Worm (Caenorhabditis elegans) whole organism, L2 larva: ENCODE data around the gene clec-139.

Experiments used
- R02D3.7 ChIP-seq: fragments of 150-350 bp; optimal IDR thresholded peaks from 2 replicates; lab custom pipeline; 2014; ENCODE audit warnings: missing biosample characterization, missing genetic modification characterization
- Y55F3AM.14 ChIP-seq: fragments of 200-800 bp; sonication (Bioruptor generic); optimal IDR thresholded peaks from 2 replicates; lab custom pipeline; 2018; ENCODE audit warnings: mild to moderate bottlenecking, missing genetic modification characterization, missing compliant biosample characterization
- ZK546.5 ChIP-seq: sonication (generic microtip); optimal IDR thresholded peaks from 2 replicates; lab custom pipeline; 2017; ENCODE audit warnings: missing biosample characterization, missing genetic modification characterization
- alr-1 ChIP-seq: fragments of 150-350 bp; optimal IDR thresholded peaks from 2 replicates; lab custom pipeline; 2014; ENCODE audit warnings: missing biosample characterization, missing genetic modification characterization
- blmp-1 ChIP-seq: sonication (generic microtip); optimal IDR thresholded peaks from 2 replicates; lab custom pipeline; 2017; ENCODE audit warnings: missing genetic modification characterization, mild to moderate bottlenecking, missing compliant biosample characterization, antibody characterized with exemption, moderate library complexity; ENCODE audit not compliant: insufficient read depth
- ceh-16 ChIP-seq: fragments of 150-350 bp; optimal IDR thresholded peaks from 2 replicates; lab custom pipeline; 2014; ENCODE audit warnings: missing biosample characterization, missing genetic modification characterization
- ceh-82 ChIP-seq: fragments of 150-350 bp; optimal IDR thresholded peaks from 2 replicates; lab custom pipeline; 2014; ENCODE audit warnings: missing biosample characterization, missing genetic modification characterization
- crh-2 ChIP-seq: sonication (generic microtip); optimal IDR thresholded peaks from 2 replicates; lab custom pipeline; 2017; ENCODE audit warnings: missing biosample characterization, missing genetic modification characterization
- dmd-4 ChIP-seq: sonication (generic microtip); optimal IDR thresholded peaks from 2 replicates; lab custom pipeline; 2017; ENCODE audit warnings: missing biosample characterization, missing genetic modification characterization
- egl-27 ChIP-seq: sonication (generic microtip); optimal IDR thresholded peaks from 3 replicates; lab custom pipeline; 2017; ENCODE audit warnings: missing biosample characterization, missing genetic modification reagents, missing genetic modification characterization
- elt-1 ChIP-seq: fragments of 150-350 bp; optimal IDR thresholded peaks from 2 replicates; lab custom pipeline; 2014; ENCODE audit warnings: missing biosample characterization, missing genetic modification characterization
- fos-1 ChIP-seq: fragments of 150-350 bp; optimal IDR thresholded peaks from 2 replicates; lab custom pipeline; 2014; ENCODE audit warnings: missing biosample characterization, missing genetic modification characterization
- gmeb-1 ChIP-seq: fragments of 150-350 bp; optimal IDR thresholded peaks from 2 replicates; lab custom pipeline; 2014; ENCODE audit warnings: missing biosample characterization, missing genetic modification characterization
- lin-13 ChIP-seq: fragments of 150-350 bp; optimal IDR thresholded peaks from 2 replicates; lab custom pipeline; 2014; ENCODE audit warnings: missing biosample characterization, missing genetic modification reagents, missing genetic modification characterization
- lin-39 ChIP-seq: fragments of 150-350 bp; optimal IDR thresholded peaks from 2 replicates; lab custom pipeline; 2014; ENCODE audit warnings: missing biosample characterization, missing genetic modification reagents, missing genetic modification characterization
- lsy-2 ChIP-seq, 2 experiments: fragments of 150-350 bp in 1 of 2; sonication (generic microtip) in 1 of 2; optimal IDR thresholded peaks; 2 replicates each; lab custom pipeline; 2014 to 2017; ENCODE audit warnings: missing biosample characterization in 2 of 2, missing genetic modification characterization in 2 of 2
- mab-5 ChIP-seq: fragments of 150-350 bp; optimal IDR thresholded peaks from 2 replicates; lab custom pipeline; 2014; ENCODE audit warnings: missing biosample characterization, missing genetic modification characterization
- mbf-1 ChIP-seq: sonication (generic microtip); optimal IDR thresholded peaks from 2 replicates; lab custom pipeline; 2017; ENCODE audit warnings: missing biosample characterization, missing genetic modification characterization
- nhr-11 ChIP-seq: fragments of 150-350 bp; optimal IDR thresholded peaks from 2 replicates; lab custom pipeline; 2014; ENCODE audit warnings: missing biosample characterization, missing genetic modification characterization
- nhr-129 ChIP-seq: fragments of 150-350 bp; optimal IDR thresholded peaks from 2 replicates; lab custom pipeline; 2014; ENCODE audit warnings: missing biosample characterization, missing genetic modification characterization
- nhr-21 ChIP-seq: fragments of 150-350 bp; optimal IDR thresholded peaks from 2 replicates; lab custom pipeline; 2014; ENCODE audit warnings: missing biosample characterization, missing genetic modification characterization
- nhr-23 ChIP-seq: fragments of 150-350 bp; optimal IDR thresholded peaks from 2 replicates; lab custom pipeline; 2014; ENCODE audit warnings: missing biosample characterization, missing genetic modification reagents, missing genetic modification characterization
- nhr-6 ChIP-seq: fragments of 150-350 bp; optimal IDR thresholded peaks from 2 replicates; lab custom pipeline; 2014; ENCODE audit warnings: missing biosample characterization, missing genetic modification characterization
- nhr-77 ChIP-seq: fragments of 150-350 bp; optimal IDR thresholded peaks from 2 replicates; lab custom pipeline; 2014; ENCODE audit warnings: missing biosample characterization, missing genetic modification characterization
- skn-1 ChIP-seq: sonication (generic microtip); optimal IDR thresholded peaks from 2 replicates; lab custom pipeline; 2017; ENCODE audit warnings: missing biosample characterization, missing genetic modification characterization
- sma-3 ChIP-seq: sonication (generic microtip); optimal IDR thresholded peaks from 2 replicates; lab custom pipeline; 2016; ENCODE audit warnings: missing genetic modification reagents, missing genetic modification characterization, missing compliant biosample characterization
- sma-9 ChIP-seq, 2 experiments: fragments of 150-350 bp in 1 of 2; sonication (generic microtip) in 1 of 2; optimal IDR thresholded peaks; 2 replicates each; lab custom pipeline; 2014 to 2016; ENCODE audit warnings: missing genetic modification characterization in 2 of 2, mild to moderate bottlenecking in 1 of 2, missing biosample characterization in 1 of 2, missing compliant biosample characterization in 1 of 2, missing genetic modification reagents in 1 of 2, moderate library complexity in 1 of 2
- snpc-4 ChIP-seq: fragments of 150-350 bp; optimal IDR thresholded peaks from 2 replicates; lab custom pipeline; 2014; ENCODE audit warnings: missing biosample characterization, missing genetic modification characterization
- unc-39 ChIP-seq: fragments of 150-350 bp; optimal IDR thresholded peaks from 2 replicates; lab custom pipeline; 2014; ENCODE audit warnings: missing biosample characterization, missing genetic modification characterization
- ztf-1 ChIP-seq: fragments of 200-800 bp; sonication (Bioruptor generic); conservative IDR thresholded peaks from 2 replicates; pipeline ENCODE4 v1.3.6; 2022; ENCODE audit warnings: missing genetic modification characterization, missing compliant biosample characterization
- ztf-11 ChIP-seq: sonication (generic microtip); optimal IDR thresholded peaks from 2 replicates; lab custom pipeline; 2017; ENCODE audit warnings: missing biosample characterization, missing genetic modification characterization
- ztf-4 ChIP-seq: fragments of 150-350 bp; optimal IDR thresholded peaks from 2 replicates; lab custom pipeline; 2014; ENCODE audit warnings: missing biosample characterization, missing genetic modification characterization

clec-139 gene

DNA sequence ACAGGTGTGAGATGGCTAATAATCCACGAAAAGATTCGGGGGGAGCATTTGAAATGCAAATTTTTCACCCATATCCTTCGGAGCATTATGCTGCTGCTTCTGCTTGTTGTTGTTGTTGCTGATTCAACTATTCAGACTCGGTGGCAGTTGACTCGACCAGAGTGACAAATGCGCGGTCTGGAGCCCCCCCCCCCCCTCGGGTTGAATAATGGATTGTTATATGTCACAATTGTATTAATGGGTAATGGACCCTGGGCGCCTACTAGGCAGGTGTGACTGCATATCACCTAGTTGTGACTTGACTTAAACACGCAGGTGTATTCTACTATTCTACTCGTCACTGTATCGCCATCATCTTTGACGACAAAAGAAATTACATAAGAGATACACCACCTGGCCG lies 46.0 kb downstream of the clec-139 start:
- TF ChIP-seq mab-5 (tag; lab: Kevin White, UChicago) (peak; percentile 69), ceh-82 (no peak)

DNA sequence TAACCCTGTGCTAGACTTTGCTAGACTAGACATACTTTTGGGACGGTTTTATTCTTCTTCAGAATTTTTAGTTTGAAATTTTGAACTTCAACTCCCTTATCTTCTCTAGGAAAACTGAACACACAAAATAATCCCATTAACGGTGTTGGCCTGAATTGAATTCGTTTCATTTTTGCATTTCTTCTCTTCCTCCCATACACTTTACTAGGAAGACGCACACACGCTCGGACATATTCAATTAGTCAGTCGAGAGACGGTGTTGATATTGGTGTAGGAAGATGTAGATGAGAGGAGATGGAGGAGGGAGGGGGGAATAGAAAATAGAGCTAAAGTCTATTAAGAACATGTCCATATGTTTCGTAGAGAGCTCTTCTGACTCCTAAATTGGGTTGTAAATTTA lies 46.9 kb downstream of the clec-139 start:
- no peak for TF ChIP-seq ZK546.5
- TF ChIP-seq nhr-11 (tag; lab: Kevin White, UChicago) = no peak
- TF ChIP-seq sma-3 (GFP tag; lab: Kevin White, UChicago) = no peak
- no peak for TF ChIP-seq sma-9 (GFP tag; optimal IDR thresholded peaks at IDR 0.05; lab: Kevin White, UChicago)
- TF ChIP-seq sma-9 (tag; optimal IDR thresholded peaks at IDR 0.05; lab: Kevin White, UChicago) = no peak
- no peak for TF ChIP-seq gmeb-1 (tag; lab: Kevin White, UChicago)
- TF ChIP-seq nhr-6 (tag; lab: Kevin White, UChicago) = no peak
- no peak for TF ChIP-seq R02D3.7 (tag; lab: Kevin White, UChicago)
- no peak for TF ChIP-seq skn-1
- TF ChIP-seq lsy-2 (tag; optimal IDR thresholded peaks at IDR 0.05; lab: Kevin White, UChicago) = no peak
- TF ChIP-seq snpc-4 = no peak
- TF ChIP-seq mbf-1 (tag; lab: Kevin White, UChicago) = no peak
- TF ChIP-seq ztf-11 (tag; lab: Kevin White, UChicago) = no peak

DNA sequence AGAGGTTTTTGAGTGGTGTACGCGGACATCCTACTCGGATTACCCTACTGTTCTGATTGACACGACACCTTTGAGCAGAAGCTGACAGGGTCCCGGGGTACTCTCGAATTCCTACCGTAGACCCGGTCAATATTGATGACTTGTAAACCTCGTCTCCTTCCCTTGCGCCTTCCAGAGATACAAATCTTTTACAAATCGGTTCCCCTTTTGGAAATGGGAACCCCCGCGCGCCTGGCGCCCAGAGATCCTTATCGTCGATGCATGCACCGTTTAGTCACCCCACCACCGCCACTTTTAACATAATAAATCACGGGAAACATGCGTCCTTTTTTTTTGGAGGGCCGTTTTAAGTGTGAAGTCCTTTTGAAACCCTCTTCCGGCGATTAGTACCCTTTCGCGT lies 48.5 kb downstream of the clec-139 start:
- peak; percentile 49 for TF ChIP-seq ceh-16 (tag; lab: Kevin White, UChicago)
- TF ChIP-seq elt-1 (tag; lab: Kevin White, UChicago) = peak; percentile 64
- no peak for TF ChIP-seq egl-27 (tag; lab: Kevin White, UChicago)

- TF ChIP-seq sma-9 (GFP tag; optimal IDR thresholded peaks at IDR 0.05; lab: Kevin White, UChicago) = no peak
- no peak for TF ChIP-seq sma-9 (tag; optimal IDR thresholded peaks at IDR 0.05; lab: Kevin White, UChicago)
- no peak for TF ChIP-seq nhr-21 (tag; lab: Kevin White, UChicago)
- no peak for TF ChIP-seq ztf-1 (GFP tag; lab: Robert Waterston, UW)
- no peak for TF ChIP-seq Y55F3AM.14 (GFP tag; lab: Kevin White, UChicago)
- TF ChIP-seq ZK546.5 = no peak
- no peak for TF ChIP-seq nhr-23
- no peak for TF ChIP-seq snpc-4
- TF ChIP-seq nhr-77 (tag; lab: Kevin White, UChicago) = no peak
- TF ChIP-seq lsy-2 (tag; optimal IDR thresholded peaks at IDR 0.05; lab: Kevin White, UChicago) = no peak
- no peak for TF ChIP-seq ceh-16 (tag; lab: Kevin White, UChicago)
- no peak for TF ChIP-seq ztf-4 (tag; lab: Kevin White, UChicago)
- no peak for TF ChIP-seq nhr-6 (tag; lab: Kevin White, UChicago)
- TF ChIP-seq R02D3.7 (tag; lab: Kevin White, UChicago) = no peak
- no peak for TF ChIP-seq blmp-1 (tag; lab: Kevin White, UChicago)
- TF ChIP-seq fos-1 (tag; lab: Kevin White, UChicago) = no peak
- TF ChIP-seq lin-13 = no peak
- TF ChIP-seq dmd-4 = no peak
Measured at ce11 chrII:4572579-4572978, 49.0 kb downstream of the clec-139 start.

- no peak for TF ChIP-seq ztf-1 (GFP tag; lab: Robert Waterston, UW)
- no peak for TF ChIP-seq skn-1
- TF ChIP-seq ztf-11 (tag; lab: Kevin White, UChicago) = no peak
- TF ChIP-seq R02D3.7 (tag; lab: Kevin White, UChicago) = no peak
- no peak for TF ChIP-seq gmeb-1 (tag; lab: Kevin White, UChicago)
- no peak for TF ChIP-seq sma-9 (GFP tag; optimal IDR thresholded peaks at IDR 0.05; lab: Kevin White, UChicago)
- no peak for TF ChIP-seq sma-9 (tag; optimal IDR thresholded peaks at IDR 0.05; lab: Kevin White, UChicago)
- no peak for TF ChIP-seq unc-39 (tag; lab: Kevin White, UChicago)
- TF ChIP-seq nhr-129 (tag; lab: Kevin White, UChicago) = no peak
- TF ChIP-seq lin-39 (tag; lab: Kevin White, UChicago) = no peak
- no peak for TF ChIP-seq ceh-82
- no peak for TF ChIP-seq alr-1 (tag; lab: Kevin White, UChicago)
- no peak for TF ChIP-seq egl-27 (tag; lab: Kevin White, UChicago)
- no peak for TF ChIP-seq ceh-16 (tag; lab: Kevin White, UChicago)
Measured at ce11 chrII:4571868-4572267, 49.7 kb downstream of the clec-139 start, which contains the start of gene vab-1. TSS of gene vab-1 (plus strand) at chrII:4572000.

DNA sequence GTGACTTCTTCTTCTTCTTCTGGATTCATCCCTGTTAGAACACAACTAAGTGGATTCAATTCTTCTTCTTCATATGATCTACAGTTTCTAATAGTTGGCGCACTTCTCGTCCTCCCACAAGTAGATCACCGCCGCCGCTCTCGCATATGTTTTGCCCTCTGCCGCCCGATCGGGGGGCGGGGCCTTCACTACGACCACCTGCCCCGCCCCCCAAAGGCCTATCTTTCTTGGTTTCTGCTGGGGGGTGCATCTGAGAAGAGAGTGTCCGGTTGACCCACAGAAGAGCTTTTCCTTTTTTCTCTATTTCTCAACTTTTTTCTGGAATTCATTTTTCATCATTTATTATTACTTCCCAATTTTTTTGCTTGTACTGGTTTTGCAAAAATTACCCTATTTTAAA lies 50.4 kb downstream of the clec-139 start:
- TF ChIP-seq nhr-21 (tag; lab: Kevin White, UChicago) (no peak), nhr-129 (tag; lab: Kevin White, UChicago) (no peak), unc-39 (tag; lab: Kevin White, UChicago) (no peak), R02D3.7 (tag; lab: Kevin White, UChicago) (no peak), gmeb-1 (tag; lab: Kevin White, UChicago) (no peak), ceh-16 (tag; lab: Kevin White, UChicago) (no peak), crh-2 (no peak), ceh-82 (no peak)
